Fruit fly (Drosophila melanogaster) whole organism, prepupa: ENCODE measurements around the gene CG7332.

Experiments
- CG9139 ChIP-seq: fragments of 200-800 bp; sonication (Bioruptor generic); optimal IDR thresholded peaks from 3 replicates; lab custom pipeline; 2017; ENCODE audit warnings: missing biosample characterization, mild to moderate bottlenecking, missing genetic modification characterization
- Ets96B ChIP-seq: fragments of 200-800 bp; optimal IDR thresholded peaks from 2 replicates; lab custom pipeline; 2019; ENCODE audit warnings: missing biosample characterization, mild to moderate bottlenecking, missing genetic modification characterization, moderate library complexity

DNA sequence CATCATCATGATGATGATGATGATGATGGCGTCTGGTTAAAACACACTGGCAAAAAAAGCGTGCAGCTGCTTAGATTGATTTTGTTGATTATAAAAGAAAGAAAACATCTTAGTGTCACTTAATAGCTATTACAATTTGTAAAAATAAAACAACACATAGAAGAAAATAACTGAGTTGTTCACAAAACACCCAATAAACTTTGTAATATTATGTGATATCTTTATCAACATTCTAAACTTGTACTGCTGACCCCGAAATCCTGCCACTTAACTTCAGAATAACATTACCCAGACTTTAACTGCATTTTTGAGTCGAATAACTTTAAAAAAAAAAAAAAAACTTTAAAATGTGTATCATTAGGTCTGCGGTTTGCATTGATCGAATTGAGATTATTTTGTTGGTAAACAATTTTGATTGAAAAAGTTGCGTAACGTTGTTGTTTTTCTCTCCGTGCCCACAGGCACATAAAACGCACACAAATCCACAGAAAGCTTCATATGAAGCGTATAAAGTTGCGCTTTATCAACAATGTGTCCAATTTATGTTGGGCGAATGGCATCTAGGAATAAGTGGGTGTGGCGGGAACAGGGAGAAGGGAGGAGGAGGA is 35.2 kb downstream of the CG7332 start:
- TF ChIP-seq CG9139 (GFP tag; lab: Kevin White, UChicago): no peak
- peak; percentile 12 for TF ChIP-seq Ets96B (tag; lab: Kevin White, UChicago)
